Worm (Caenorhabditis elegans) whole organism, L1 larva: ENCODE measurements around the gene taf-12.

Experiments
- C16A3.4 ChIP-seq: fragments of 150-350 bp; optimal IDR thresholded peaks from 2 replicates; lab custom pipeline; 2014; ENCODE audit warnings: missing biosample characterization, missing genetic modification characterization
- Y116A8C.19 ChIP-seq: sonication (generic microtip); optimal IDR thresholded peaks from 2 replicates; lab custom pipeline; 2016; ENCODE audit warnings: missing compliant biosample characterization, missing genetic modification characterization, borderline replicate concordance
- ama-1 ChIP-seq: fragments of 150-350 bp; optimal IDR thresholded peaks from 2 replicates; lab custom pipeline; 2014
- ceh-82 ChIP-seq, 3 experiments: fragments of 150-350 bp in 1 of 3; sonication (generic microtip) in 2 of 3; optimal IDR thresholded peaks; 2 replicates each; lab custom pipeline; 2014 to 2017; ENCODE audit warnings: missing biosample characterization in 3 of 3, missing genetic modification characterization in 3 of 3
- hpl-2 ChIP-seq: fragments of 150-350 bp; optimal IDR thresholded peaks from 2 replicates; lab custom pipeline; 2014; ENCODE audit warnings: missing biosample characterization, missing genetic modification reagents, missing genetic modification characterization
- lin-13 ChIP-seq: fragments of 150-350 bp; optimal IDR thresholded peaks from 2 replicates; lab custom pipeline; 2014; ENCODE audit warnings: missing biosample characterization, missing genetic modification reagents, missing genetic modification characterization
- lsy-2 ChIP-seq, 2 experiments: fragments of 150-350 bp; optimal IDR thresholded peaks; 2 replicates each; lab custom pipeline; 2014; ENCODE audit warnings: missing biosample characterization in 2 of 2, missing genetic modification characterization in 2 of 2
- nhr-19 ChIP-seq: fragments of 200-800 bp; sonication (Bioruptor generic); conservative IDR thresholded peaks from 2 replicates; pipeline ENCODE4 v1.3.6; 2022; ENCODE audit warnings: missing genetic modification characterization, missing compliant biosample characterization
- nhr-76 ChIP-seq: sonication (generic microtip); optimal IDR thresholded peaks from 2 replicates; lab custom pipeline; 2017; ENCODE audit warnings: missing biosample characterization, missing genetic modification characterization

DNA sequence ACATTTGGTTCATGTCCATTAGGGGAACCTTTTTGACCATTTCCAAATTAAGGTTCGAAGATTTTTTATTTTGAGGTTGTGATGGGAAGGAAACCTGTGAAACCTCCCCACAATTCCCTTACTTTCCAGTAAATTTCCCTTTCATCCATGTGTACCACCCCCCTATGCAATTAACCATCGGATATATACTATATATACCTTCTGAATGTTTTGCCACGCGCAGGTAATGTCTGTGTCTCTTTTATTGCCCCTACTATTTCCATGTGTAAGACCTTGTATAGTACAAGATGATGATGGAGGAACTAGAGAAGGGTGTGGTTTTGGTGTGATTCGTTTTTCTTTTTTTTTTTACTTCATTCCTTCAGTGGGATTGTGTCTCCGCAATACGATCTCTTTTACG, 54.4 kb downstream of the taf-12 start:
- TF ChIP-seq ama-1 (lab: Kevin White, UChicago) = no peak
- no peak for TF ChIP-seq hpl-2 (GFP tag; lab: Kevin White, UChicago)
- TF ChIP-seq ceh-82 (tag; optimal IDR thresholded peaks at IDR 0.05; lab: Kevin White, UChicago) = no peak
- no peak for TF ChIP-seq nhr-76 (tag; lab: Kevin White, UChicago)
- TF ChIP-seq lin-13 (GFP tag; lab: Kevin White, UChicago) = no peak
- TF ChIP-seq nhr-19 (GFP tag; lab: Robert Waterston, UW) = no peak
- no peak for TF ChIP-seq C16A3.4
- no peak for TF ChIP-seq Y116A8C.19 (tag; lab: Kevin White, UChicago)
- TF ChIP-seq lsy-2 (tag; optimal IDR thresholded peaks at IDR 0.05; lab: Kevin White, UChicago) = no peak
